Fruit fly (Drosophila melanogaster): ENCODE data around the gene Taf12.
A peak's percentile ranks its signal among the peaks of the same experiment; 100 is the strongest.

Taf12 gene

DNA sequence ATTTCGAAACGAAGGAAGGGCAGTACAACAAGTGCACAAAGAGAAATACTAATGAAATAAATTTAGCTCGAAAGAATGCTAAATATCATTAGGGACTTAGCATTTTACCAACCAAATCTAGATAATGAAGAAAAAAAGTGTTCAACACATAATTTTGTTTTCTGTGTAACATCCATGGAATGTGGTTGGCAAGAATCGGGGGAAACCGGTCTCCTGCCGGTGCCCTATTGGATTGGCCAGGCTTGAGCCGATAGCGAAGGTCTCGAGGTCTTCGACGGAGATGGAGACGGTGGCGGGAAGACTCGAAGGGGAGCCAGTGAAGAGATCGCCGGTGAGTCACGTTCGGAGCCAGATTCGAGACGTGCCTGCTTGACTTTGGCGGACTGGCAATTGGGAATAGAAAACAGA lies 21.7 kb downstream of the Taf12 start (continued):
- TF ChIP-seq CG18476 (GFP tag; optimal IDR thresholded peaks at IDR 0.05) (no peak), CG6254 (GFP tag; optimal IDR thresholded peaks at IDR 0.05) (no peak), chif (GFP tag; optimal IDR thresholded peaks at IDR 0.05) (peak in 1 of 2 experiments; percentile 27), pfk (GFP tag; optimal IDR thresholded peaks at IDR 0.05) (no peak), CG15269 (tag; optimal IDR thresholded peaks at IDR 0.05) (peak; percentile 3), CG32772 (GFP tag; IDR thresholded peaks at IDR 0.05) (no peak), chinmo (GFP tag; IDR thresholded peaks at IDR 0.05; ENCODE audit: partially characterized antibody) (0 out of 4 replicates have a peak, but pooled peaks have one; percentile 67), CG14710 (tag; optimal IDR thresholded peaks at IDR 0.05) (peak; percentile 4), CG6689 (GFP tag; IDR thresholded peaks at IDR 0.05) (0 out of 2 replicates have a peak, but pooled peaks have one; percentile 24), croc (GFP tag; conservative IDR thresholded peaks at IDR 0.05) (no peak), CrebB (tag; optimal IDR thresholded peaks at IDR 0.05) (no peak), H2.0 (GFP tag; IDR thresholded peaks at IDR 0.05) (no peak), CG10147 (GFP tag; optimal IDR thresholded peaks at IDR 0.05) (peak; percentile 19), abd-A (tag; optimal IDR thresholded peaks at IDR 0.05) (no peak), prd (optimal IDR thresholded peaks at IDR 0.05) (no peak), prd (GFP tag; IDR thresholded peaks at IDR 0.05) (peak; percentile 42; the same call in 1 of the 3 replicates), Stat92E (GFP tag; optimal IDR thresholded peaks at IDR 0.05) (no peak), CG16813 (GFP tag; IDR thresholded peaks at IDR 0.05; ENCODE audit: partially characterized antibody) (no peak), CG10462 (GFP tag; optimal IDR thresholded peaks at IDR 0.05) (no peak), CG5245 (GFP tag; optimal IDR thresholded peaks at IDR 0.05) (no peak), gro (GFP tag; optimal IDR thresholded peaks at IDR 0.05) (peak; percentile 44), rib (GFP tag; IDR thresholded peaks at IDR 0.05) (no peak), ab (GFP tag; optimal IDR thresholded peaks at IDR 0.05) (no peak), Camta (GFP tag; optimal IDR thresholded peaks at IDR 0.05) (peak; percentile 5), CG8478 (optimal IDR thresholded peaks at IDR 0.05) (no peak), lola (GFP tag; optimal IDR thresholded peaks at IDR 0.05) (peak in 1 of 3 experiments; percentile 31), ham (GFP tag; IDR thresholded peaks at IDR 0.05) (no peak), pho (GFP tag; optimal IDR thresholded peaks at IDR 0.05) (peak; percentile 26), al (GFP tag; IDR thresholded peaks at IDR 0.05) (0 out of 2 replicates have a peak, but pooled peaks have one; percentile 33), h (optimal IDR thresholded peaks at IDR 0.05) (no peak), HLH4C (GFP tag; IDR thresholded peaks at IDR 0.05; ENCODE audit: partially characterized antibody) (no peak), Asciz (GFP tag; optimal IDR thresholded peaks at IDR 0.05) (peak; percentile 3), BtbVII (GFP tag; optimal IDR thresholded peaks at IDR 0.05) (peak; percentile 21), shn (GFP tag; optimal IDR thresholded peaks at IDR 0.05) (peak; percentile 39), Neu2 (GFP tag; optimal IDR thresholded peaks at IDR 0.05; ENCODE audit: borderline replicate concordance) (no peak), CG12942 (GFP tag; optimal IDR thresholded peaks at IDR 0.05) (no peak), cwo (GFP tag; optimal IDR thresholded peaks at IDR 0.05) (peak; percentile 10), unpg (GFP tag; optimal IDR thresholded peaks at IDR 0.05) (peak; percentile 48), eve (GFP tag; optimal IDR thresholded peaks at IDR 0.05) (no peak), pros (GFP tag; optimal IDR thresholded peaks at IDR 0.05) (peak; percentile 9), zen (tag; optimal IDR thresholded peaks at IDR 0.05) (no peak), CG34376 (GFP tag; optimal IDR thresholded peaks at IDR 0.05) (no peak), CG17802 (tag; optimal IDR thresholded peaks at IDR 0.05) (no peak), yki (optimal IDR thresholded peaks at IDR 0.05) (no peak), CG11560 (tag; IDR thresholded peaks at IDR 0.05) (no peak), salm (tag; optimal IDR thresholded peaks at IDR 0.05) (no peak), vvl (GFP tag; IDR thresholded peaks at IDR 0.05) (peak; percentile 75), en (GFP tag; optimal IDR thresholded peaks at IDR 0.05) (no peak), CG17359 (tag; optimal IDR thresholded peaks at IDR 0.05) (peak; percentile 30), CG9932 (GFP tag; IDR thresholded peaks at IDR 0.05) (peak; percentile 82), CG6854 (GFP tag; optimal IDR thresholded peaks at IDR 0.05) (no peak)

All from whole organism, embryonic.